Worm (Caenorhabditis elegans): Measurements from ENCODE around the gene mrpl-41.

ce11 chrII:255124-255523 lies 33.6 kb upstream of the mrpl-41 start:
- TF ChIP-seq lsy-2 (tag; optimal IDR thresholded peaks at IDR 0.05), result peak; percentile 83
- TF ChIP-seq bed-3 (GFP tag; optimal IDR thresholded peaks at IDR 0.05), result peak; percentile 43
- TF ChIP-seq blmp-1 (tag; optimal IDR thresholded peaks at IDR 0.05), result peak; percentile 62
- peak; percentile 62 for TF ChIP-seq unc-39 (tag; optimal IDR thresholded peaks at IDR 0.05)
- peak; percentile 50 for TF ChIP-seq unc-62 (GFP tag; optimal IDR thresholded peaks at IDR 0.05)
- peak; percentile 84 for TF ChIP-seq pha-4 (tag; optimal IDR thresholded peaks at IDR 0.05)
- TF ChIP-seq ztf-11 (tag; optimal IDR thresholded peaks at IDR 0.05), result peak; percentile 80
- TF ChIP-seq nhr-237 (tag; optimal IDR thresholded peaks at IDR 0.05), result peak; percentile 90
- no peak for TF ChIP-seq elt-1 (tag; optimal IDR thresholded peaks at IDR 0.05; ENCODE audit: borderline replicate concordance, insufficient read depth)
- TF ChIP-seq sptf-1 (tag; optimal IDR thresholded peaks at IDR 0.05), result peak; percentile 93
- peak; percentile 74 for TF ChIP-seq ham-2 (GFP tag; optimal IDR thresholded peaks at IDR 0.05)
- peak; percentile 97 for TF ChIP-seq mep-1 (tag; optimal IDR thresholded peaks at IDR 0.05)

Data from whole organism, mixed stage, embryonic.